Worm (Caenorhabditis elegans): ENCODE results near the gene srw-62.

srw-62 gene

DNA sequence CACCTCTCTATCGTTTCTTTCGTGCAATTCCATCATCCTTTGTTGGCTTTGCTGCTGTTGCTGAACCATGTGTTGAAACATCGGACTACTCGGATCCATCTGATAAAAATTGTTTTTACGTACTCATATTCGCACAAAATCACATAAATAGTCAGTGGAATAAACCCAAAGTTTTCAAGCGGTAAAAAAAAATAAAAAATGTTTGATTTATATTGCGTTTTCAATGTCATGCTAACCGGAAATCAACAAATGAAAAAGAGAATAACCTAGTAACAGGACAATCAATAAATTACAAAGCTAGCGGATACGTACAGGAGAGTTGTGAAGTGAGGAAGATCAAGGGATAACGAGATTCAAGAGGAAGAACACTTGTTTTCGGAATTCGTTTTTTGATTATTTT is 29.7 kb downstream of the srw-62 start, which contains the start of gene mdt-10:
TSS of gene mdt-10 (minus strand) at position 101 of the 400 bp plus-strand sequence.
- TF ChIP-seq nhr-42 (GFP tag; IDR thresholded peaks at IDR 0.05) (no peak), nhr-48 (tag; optimal IDR thresholded peaks at IDR 0.05) (no peak), snpc-1.2 (GFP tag; IDR thresholded peaks at IDR 0.05) (no peak), R02D3.7 (tag; optimal IDR thresholded peaks at IDR 0.05) (no peak), lin-15B (tag; optimal IDR thresholded peaks at IDR 0.05) (no peak), ZK546.5 (tag; optimal IDR thresholded peaks at IDR 0.05) (no peak), zfp-2 (tag; optimal IDR thresholded peaks at IDR 0.05) (no peak), zfp-3 (GFP tag; conservative IDR thresholded peaks at IDR 0.05) (no peak), egl-43 (GFP tag; IDR thresholded peaks at IDR 0.05) (no peak), nhr-25 (tag; optimal IDR thresholded peaks at IDR 0.05; ENCODE audit: borderline replicate concordance, insufficient read depth) (no peak), daf-16 (GFP tag; optimal IDR thresholded peaks at IDR 0.05) (no peak), daf-16 (tag; optimal IDR thresholded peaks at IDR 0.05) (no peak), nhr-77 (tag; optimal IDR thresholded peaks at IDR 0.05) (no peak), zip-11 (GFP tag; IDR thresholded peaks at IDR 0.05) (no peak), hif-1 (tag; optimal IDR thresholded peaks at IDR 0.05) (no peak), Y105C5A.15 (GFP tag; IDR thresholded peaks at IDR 0.05) (no peak)

DNA sequence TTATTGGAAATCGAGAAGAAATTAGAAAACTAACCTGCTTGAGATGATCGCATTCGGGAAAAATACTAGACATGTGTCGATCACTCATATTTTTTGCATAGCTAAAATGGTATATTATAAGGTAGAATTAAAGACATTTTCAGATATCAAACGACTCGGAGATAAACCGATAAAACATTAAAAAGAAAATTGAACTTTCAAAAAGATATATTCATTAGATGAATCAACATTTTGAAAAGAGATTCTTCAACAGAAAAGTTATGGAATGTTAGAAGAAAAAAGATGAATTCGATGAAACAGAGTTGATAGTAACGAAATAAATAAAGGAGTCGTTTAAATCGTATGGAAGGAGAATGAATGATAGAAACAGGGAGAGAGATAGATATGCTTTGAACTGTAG is 30.4 kb downstream of the srw-62 start, which contains the start of gene mdmh-35:
TSS of gene mdmh-35 (minus strand) at position 101 of the 400 bp plus-strand sequence.
- peak; percentile 26 for TF ChIP-seq aha-1 (tag)
- no peak for TF ChIP-seq nhr-25 (tag; optimal IDR thresholded peaks at IDR 0.05; ENCODE audit: borderline replicate concordance, insufficient read depth)

DNA sequence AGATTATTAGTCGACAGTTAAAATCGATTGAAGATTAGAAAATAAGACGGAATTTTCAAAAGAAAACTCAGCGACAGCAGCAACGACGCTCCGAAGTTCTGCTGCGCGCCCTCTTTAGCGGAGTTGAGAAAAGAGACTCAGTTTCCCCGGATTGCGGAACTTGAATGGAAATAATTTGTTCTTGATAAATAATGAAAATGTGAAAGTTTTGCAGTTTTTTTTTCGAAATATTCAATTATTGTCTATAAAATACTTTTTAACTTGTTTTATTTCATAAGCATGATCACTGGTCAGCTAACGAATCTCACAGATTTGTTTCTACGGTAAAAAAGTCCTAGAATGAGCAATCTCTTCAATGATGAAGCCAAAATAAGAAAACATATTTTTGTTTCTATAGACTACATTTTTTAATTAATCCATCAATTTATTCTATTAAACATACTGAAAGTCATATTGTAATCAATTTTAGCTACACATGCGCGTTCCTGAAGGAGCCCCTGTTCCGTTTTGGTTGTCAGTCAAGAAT is 32.3 kb downstream of the srw-62 start, which contains the start of the genes cec-3 and T09A5.15:
TSS of gene cec-3 (minus strand) at position 116 of the 526 bp plus-strand sequence.
TSS of gene T09A5.15 (plus strand) at position 476 of the 526 bp plus-strand sequence.
- TF ChIP-seq lir-3 (tag; optimal IDR thresholded peaks at IDR 0.05) (no peak), saeg-2 (GFP tag; IDR thresholded peaks at IDR 0.05) (no peak), set-16 (GFP tag; IDR thresholded peaks at IDR 0.05) (no peak), spr-1 (tag; optimal IDR thresholded peaks at IDR 0.05) (no peak), dve-1 (tag; optimal IDR thresholded peaks at IDR 0.05; ENCODE audit: insufficient read depth) (peak; percentile 28), nhr-28 (tag; optimal IDR thresholded peaks at IDR 0.05) (peak; percentile 26), zip-2 (tag; optimal IDR thresholded peaks at IDR 0.05) (no peak), aly-2 (tag; optimal IDR thresholded peaks at IDR 0.05) (no peak), lsy-2 (tag; optimal IDR thresholded peaks at IDR 0.05) (peak in 1 of 2 experiments; percentile 66), dmd-6 (GFP tag; IDR thresholded peaks at IDR 0.05) (no peak), egl-27 (tag; optimal IDR thresholded peaks at IDR 0.05) (no peak), hif-1 (tag; optimal IDR thresholded peaks at IDR 0.05) (peak in 1 of 2 experiments; percentile 66), nhr-237 (tag; optimal IDR thresholded peaks at IDR 0.05) (no peak), Y5F2A.4 (GFP tag; optimal IDR thresholded peaks at IDR 0.05) (no peak), ctbp-1 (GFP tag; IDR thresholded peaks at IDR 0.05) (no peak), dpl-1 (GFP tag; optimal IDR thresholded peaks at IDR 0.05) (peak; percentile 52), ama-1 (optimal IDR thresholded peaks at IDR 0.05) (no peak), zfp-3 (GFP tag; conservative IDR thresholded peaks at IDR 0.05) (no peak), ceh-82 (tag; optimal IDR thresholded peaks at IDR 0.05) (no peak), ceh-32 (tag; optimal IDR thresholded peaks at IDR 0.05; ENCODE audit: poor library complexity) (no peak), ceh-44 (GFP tag; IDR thresholded peaks at IDR 0.05) (no peak), mep-1 (tag; optimal IDR thresholded peaks at IDR 0.05) (peak; percentile 33), egl-43 (GFP tag; IDR thresholded peaks at IDR 0.05) (no peak), nhr-25 (tag; optimal IDR thresholded peaks at IDR 0.05; ENCODE audit: borderline replicate concordance, insufficient read depth) (no peak), nhr-102 (tag; optimal IDR thresholded peaks at IDR 0.05) (no peak), mdt-29 (GFP tag; IDR thresholded peaks at IDR 0.05) (no peak), rbr-2 (tag; optimal IDR thresholded peaks at IDR 0.05) (peak; percentile 28), ztf-11 (tag; optimal IDR thresholded peaks at IDR 0.05) (no peak), T20F7.1 (GFP tag; optimal IDR thresholded peaks at IDR 0.05) (peak; percentile 98), D1046.2 (GFP tag; IDR thresholded peaks at IDR 0.05) (no peak), php-3 (GFP tag; IDR thresholded peaks at IDR 0.05) (no peak), spr-3 (GFP tag; optimal IDR thresholded peaks at IDR 0.05) (no peak), lim-7 (GFP tag; IDR thresholded peaks at IDR 0.05) (no peak), daf-12 (tag; optimal IDR thresholded peaks at IDR 0.05) (no peak), hlh-30 (tag; optimal IDR thresholded peaks at IDR 0.05; ENCODE audit: insufficient read depth) (peak; percentile 4)
